Worm (Caenorhabditis elegans): ENCODE data around the gene nhr-189.

- TF ChIP-seq jun-1 (tag; optimal IDR thresholded peaks at IDR 0.05) (no peak), sptf-1 (tag; optimal IDR thresholded peaks at IDR 0.05) (no peak), lsy-2 (tag; optimal IDR thresholded peaks at IDR 0.05) (no peak), nhr-28 (tag; optimal IDR thresholded peaks at IDR 0.05) (no peak), unc-130 (tag; optimal IDR thresholded peaks at IDR 0.05) (no peak), fkh-10 (GFP tag; optimal IDR thresholded peaks at IDR 0.05) (no peak), nhr-12 (tag; optimal IDR thresholded peaks at IDR 0.05) (no peak), hlh-4 (tag; optimal IDR thresholded peaks at IDR 0.05) (no peak)
These were observed 29.1 kb upstream of the nhr-189 start, which contains the start of gene C17E7.13 for ce11 chrV:3889113-3889512.
